Fruit fly (Drosophila melanogaster): Measurements from ENCODE around the gene CG5126.

CG5126 gene

DNA sequence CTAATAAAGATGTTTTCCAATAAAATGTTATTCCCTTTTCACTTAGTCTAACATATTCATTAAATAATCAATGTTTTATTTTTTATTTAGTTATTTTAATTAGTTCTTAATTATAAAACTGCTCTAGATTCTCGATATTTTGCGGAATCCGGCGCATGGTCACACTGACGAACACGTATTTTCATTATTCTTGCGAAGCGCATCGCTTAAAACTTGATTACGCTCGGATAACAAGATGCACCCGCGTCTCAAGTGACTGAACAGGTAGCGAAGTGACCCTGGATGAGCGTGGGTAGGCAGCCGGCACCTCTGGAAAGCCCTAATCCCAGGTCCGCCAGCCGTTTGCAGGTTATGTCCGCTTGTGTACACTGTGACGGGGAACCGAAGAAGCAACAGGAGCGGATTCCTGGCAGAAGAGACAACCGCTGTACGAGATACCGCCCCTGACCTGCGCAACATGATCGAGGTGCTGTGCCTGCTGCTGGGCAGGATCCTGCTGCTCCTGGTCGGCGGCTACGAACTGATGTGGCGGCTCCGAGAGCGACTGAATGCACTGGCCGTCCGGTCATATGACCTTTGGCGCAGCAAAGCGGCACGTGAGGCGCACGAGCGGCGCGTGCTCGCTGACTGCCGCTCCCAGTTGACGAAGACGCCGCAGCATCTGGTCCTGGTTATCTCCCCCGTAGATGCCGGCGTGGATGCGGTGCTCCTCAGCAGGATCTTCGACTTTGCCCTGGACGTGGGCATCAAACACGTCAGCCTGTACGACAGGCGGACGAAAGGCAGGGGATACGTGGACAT is 25.1 kb downstream of the CG5126 start, which contains the start of gene Tango14 (continued):
- TF ChIP-seq Nf-YC (tag; optimal IDR thresholded peaks at IDR 0.05) (no peak), CG4617 (GFP tag; optimal IDR thresholded peaks at IDR 0.05; ENCODE audit: borderline replicate concordance) (peak; percentile 34), CG6654 (GFP tag; optimal IDR thresholded peaks at IDR 0.05) (no peak), tna (GFP tag; IDR thresholded peaks at IDR 0.05; ENCODE audit: partially characterized antibody) (peak; percentile 46; the same call in 1 of the 2 replicates), HLH54F (GFP tag; optimal IDR thresholded peaks at IDR 0.05) (no peak), nerfin-2 (GFP tag; IDR thresholded peaks at IDR 0.05; ENCODE audit: partially characterized antibody) (peak; percentile 52; the same call in 1 of the 2 replicates), CG34422 (GFP tag; IDR thresholded peaks at IDR 0.05) (peak; percentile 78; the same call in 2 of the 3 replicates), CG15601 (tag; optimal IDR thresholded peaks at IDR 0.05) (no peak), CG18476 (GFP tag; optimal IDR thresholded peaks at IDR 0.05) (no peak), bowl (GFP tag; IDR thresholded peaks at IDR 0.05) (no peak), zen2 (GFP tag; IDR thresholded peaks at IDR 0.05; ENCODE audit: partially characterized antibody) (no peak), Ets65A (GFP tag) (peak; percentile 37), CG7839 (tag; optimal IDR thresholded peaks at IDR 0.05) (no peak), CG14710 (tag; optimal IDR thresholded peaks at IDR 0.05) (peak; percentile 32), Fer1 (GFP tag; optimal IDR thresholded peaks at IDR 0.05) (no peak), CG3995 (GFP tag; optimal IDR thresholded peaks at IDR 0.05) (peak; percentile 14), CG1832 (GFP tag; optimal IDR thresholded peaks at IDR 0.05) (no peak), grau (tag; optimal IDR thresholded peaks at IDR 0.05) (no peak), ab (GFP tag; optimal IDR thresholded peaks at IDR 0.05) (no peak), CG9797 (GFP tag; optimal IDR thresholded peaks at IDR 0.05) (peak; percentile 24)

DNA sequence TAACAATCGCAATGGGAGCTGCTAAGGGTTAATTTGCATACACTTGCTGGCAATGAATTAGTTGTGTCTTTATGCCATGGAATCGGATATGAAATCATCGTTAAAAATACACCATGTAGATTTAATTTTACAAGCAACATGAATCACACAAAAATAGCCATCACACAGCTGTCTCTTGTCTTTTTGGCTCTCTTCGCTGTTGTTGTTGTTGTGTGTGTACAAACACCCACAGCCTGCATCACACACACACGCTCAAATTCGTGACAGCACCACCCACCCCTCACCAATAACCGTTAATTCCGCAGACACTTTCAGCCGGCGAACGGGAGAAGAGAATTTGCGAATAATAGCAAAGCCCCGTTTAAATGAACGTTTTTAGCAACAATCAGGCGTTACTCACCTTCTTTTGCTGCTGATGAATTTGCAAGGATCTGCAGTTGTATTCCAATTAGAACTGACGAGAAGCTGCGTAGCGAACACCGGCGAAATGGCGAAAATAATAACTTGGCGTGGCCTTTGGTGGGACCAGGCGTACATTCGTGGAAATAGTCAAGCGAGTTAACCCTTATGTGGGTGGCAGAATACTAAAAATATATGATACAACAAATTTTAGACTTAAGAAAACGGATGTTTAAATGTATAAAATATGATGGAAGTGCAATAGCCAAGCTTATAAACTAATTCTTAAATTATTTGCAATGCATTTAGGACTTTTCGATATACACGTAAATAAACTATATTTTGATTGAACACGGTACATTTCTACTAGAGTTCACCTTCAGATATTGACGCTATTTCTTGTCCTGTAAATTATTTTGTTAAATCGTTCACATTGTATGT is 25.9 kb downstream of the CG5126 start, which contains the start of gene capt:
Gene capt, minus strand, starts transcription at position 584 of the 840 bp plus-strand sequence.
- TF ChIP-seq CG1603 (tag; optimal IDR thresholded peaks at IDR 0.05) = peak; percentile 39
- no peak for TF ChIP-seq CG3407 (GFP tag; optimal IDR thresholded peaks at IDR 0.05)
- peak; percentile 5 for TF ChIP-seq ewg (GFP tag; optimal IDR thresholded peaks at IDR 0.05)
- peak; percentile 7 for TF ChIP-seq CG10209 (GFP tag; optimal IDR thresholded peaks at IDR 0.05)
- TF ChIP-seq Pdp1 (GFP tag; optimal IDR thresholded peaks at IDR 0.05) = peak; percentile 18 to 31
- no peak for TF ChIP-seq CG17328 (GFP tag; IDR thresholded peaks at IDR 0.05)
- TF ChIP-seq Nf-YA (GFP tag; IDR thresholded peaks at IDR 0.05) = no peak
- TF ChIP-seq Sox102F (GFP tag; optimal IDR thresholded peaks at IDR 0.05) = no peak
- TF ChIP-seq insv (GFP tag; optimal IDR thresholded peaks at IDR 0.05) = peak; percentile 51 to 85
- TF ChIP-seq CG4617 (GFP tag; optimal IDR thresholded peaks at IDR 0.05; ENCODE audit: borderline replicate concordance) = no peak
- no peak for TF ChIP-seq CG30431 (GFP tag; optimal IDR thresholded peaks at IDR 0.05)
- TF ChIP-seq CG32772 (GFP tag; IDR thresholded peaks at IDR 0.05) = peak; percentile 26; the same call in 1 of the 2 replicates
- TF ChIP-seq grau (tag; optimal IDR thresholded peaks at IDR 0.05) = peak; percentile 39
- TF ChIP-seq Hsf (GFP tag; optimal IDR thresholded peaks at IDR 0.05) = peak; percentile 62
- TF ChIP-seq Fer1 (GFP tag; optimal IDR thresholded peaks at IDR 0.05) = peak; percentile 10
- peak; percentile 34 for TF ChIP-seq Oli (tag; optimal IDR thresholded peaks at IDR 0.05)
- peak; percentile 36 for TF ChIP-seq scrt (GFP tag; optimal IDR thresholded peaks at IDR 0.05)
- TF ChIP-seq dati (GFP tag; IDR thresholded peaks at IDR 0.05) = no peak
- TF ChIP-seq btn (GFP tag; optimal IDR thresholded peaks at IDR 0.05) = no peak
- TF ChIP-seq bigmax (GFP tag; optimal IDR thresholded peaks at IDR 0.05) = peak; percentile 52
- TF ChIP-seq bsh (GFP tag; optimal IDR thresholded peaks at IDR 0.05) = peak in 1 of 2 experiments; percentile 11
- TF ChIP-seq slou (GFP tag; optimal IDR thresholded peaks at IDR 0.05) = no peak
- peak; percentile 79 for TF ChIP-seq Elba2 (GFP tag; optimal IDR thresholded peaks at IDR 0.05)
- TF ChIP-seq B-H2 (GFP tag; optimal IDR thresholded peaks at IDR 0.05) = no peak
- TF ChIP-seq mam (GFP tag; optimal IDR thresholded peaks at IDR 0.05) = peak; percentile 49
- peak; percentile 23; the same call in 1 of the 2 replicates for TF ChIP-seq HLH3B (GFP tag; IDR thresholded peaks at IDR 0.05)
- no peak for TF ChIP-seq CG12299 (tag; optimal IDR thresholded peaks at IDR 0.05)
- TF ChIP-seq Rx (GFP tag; IDR thresholded peaks at IDR 0.05) = peak; percentile 25; the same call in 1 of the 2 replicates

Measured in whole organism, embryonic.